Fruit fly (Drosophila melanogaster): ENCODE data around the gene RNaseX25.
A peak's percentile ranks its signal among the peaks of the same experiment; 100 is the strongest.

The RNaseX25 gene

DNA sequence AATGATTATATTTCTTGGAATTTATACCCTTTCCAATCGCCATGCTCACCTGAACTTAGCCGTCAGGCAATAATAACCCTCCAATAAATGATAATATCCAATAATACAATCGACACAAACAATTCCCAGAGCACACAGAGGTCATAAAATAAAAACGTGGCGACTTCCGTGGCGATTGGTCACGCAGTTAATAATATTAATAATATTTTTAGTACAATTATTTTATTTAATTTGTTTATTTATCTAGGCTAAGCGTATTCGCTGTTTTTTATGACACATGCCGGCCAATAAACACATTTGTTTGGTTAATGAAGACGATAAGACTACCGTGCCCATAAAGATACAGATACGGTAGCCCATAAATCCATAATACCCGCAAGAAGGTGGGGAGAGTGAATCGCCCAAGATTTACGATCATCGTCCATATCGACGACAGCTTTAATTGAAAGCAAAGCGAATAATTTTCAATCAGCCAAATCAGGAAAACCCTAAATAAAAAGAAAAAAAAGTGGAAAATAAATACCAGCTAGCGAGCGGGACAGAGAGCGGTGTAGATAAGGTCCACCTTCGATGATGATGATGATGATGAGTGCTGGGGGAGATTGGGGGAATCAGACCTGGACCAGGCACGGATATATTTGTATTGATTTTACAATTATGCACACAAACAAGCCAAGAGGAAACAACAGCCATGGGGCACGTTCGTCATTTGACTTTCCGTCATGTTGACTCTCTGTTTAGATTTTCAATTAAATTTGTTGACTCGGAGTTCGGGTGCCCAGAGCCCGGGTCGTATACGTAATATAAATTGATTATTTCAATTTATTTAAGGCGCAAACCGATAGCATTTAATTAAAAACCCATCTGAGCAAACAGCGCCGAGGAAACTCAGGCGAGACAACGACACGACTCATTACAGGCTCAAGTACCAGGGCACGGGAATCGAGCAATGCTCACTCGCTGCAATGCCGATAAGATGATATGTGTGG is 9.4 kb upstream of the RNaseX25 start (continued):
- TF ChIP-seq ewg (GFP tag; optimal IDR thresholded peaks at IDR 0.05) (no peak), D (optimal IDR thresholded peaks at IDR 0.05) (no peak), D (GFP tag; optimal IDR thresholded peaks at IDR 0.05) (peak; percentile 20), salm (tag; optimal IDR thresholded peaks at IDR 0.05) (peak; percentile 32), fd3F (GFP tag; optimal IDR thresholded peaks at IDR 0.05) (no peak), trh (GFP tag; optimal IDR thresholded peaks at IDR 0.05) (no peak), CG2712 (tag; optimal IDR thresholded peaks at IDR 0.05) (no peak), hth (optimal IDR thresholded peaks at IDR 0.05) (no peak), CG10147 (GFP tag; optimal IDR thresholded peaks at IDR 0.05) (no peak), CG4404 (GFP tag; IDR thresholded peaks at IDR 0.05) (no peak), chm (GFP tag; IDR thresholded peaks at IDR 0.05) (peak; percentile 30; the same call in 1 of the 2 replicates), gsb-n (tag; optimal IDR thresholded peaks at IDR 0.05) (no peak), jumu (GFP tag; optimal IDR thresholded peaks at IDR 0.05) (no peak), BtbVII (GFP tag; optimal IDR thresholded peaks at IDR 0.05) (peak; percentile 23), Atf6 (GFP tag; IDR thresholded peaks at IDR 0.05) (no peak), HLH4C (GFP tag; IDR thresholded peaks at IDR 0.05; ENCODE audit: partially characterized antibody) (no peak), Ravus (GFP tag; IDR thresholded peaks at IDR 0.05) (no peak), CG1792 (GFP tag; optimal IDR thresholded peaks at IDR 0.05) (no peak), Oaz (GFP tag; IDR thresholded peaks at IDR 0.05) (no peak), tio (GFP tag; optimal IDR thresholded peaks at IDR 0.05) (no peak), p53 (GFP tag; optimal IDR thresholded peaks at IDR 0.05) (no peak), CG43689 (GFP tag; IDR thresholded peaks at IDR 0.05) (no peak), dm (GFP tag; optimal IDR thresholded peaks at IDR 0.05) (no peak), CG6272 (GFP tag; IDR thresholded peaks at IDR 0.05) (no peak), CG6791 (GFP tag; IDR thresholded peaks at IDR 0.05; ENCODE audit: partially characterized antibody) (no peak), Sin3A (optimal IDR thresholded peaks at IDR 0.05) (no peak), CG30403 (GFP tag; optimal IDR thresholded peaks at IDR 0.05) (no peak), nmo (GFP tag; optimal IDR thresholded peaks at IDR 0.05) (no peak), HLH54F (GFP tag; optimal IDR thresholded peaks at IDR 0.05) (no peak), CG17612 (GFP tag; IDR thresholded peaks at IDR 0.05) (no peak), D19B (GFP tag; optimal IDR thresholded peaks at IDR 0.05) (no peak), Blimp-1 (GFP tag; optimal IDR thresholded peaks at IDR 0.05) (peak; percentile 30), trem (tag; optimal IDR thresholded peaks at IDR 0.05) (no peak), CG3281 (GFP tag; optimal IDR thresholded peaks at IDR 0.05) (peak; percentile 65), cg (GFP tag; optimal IDR thresholded peaks at IDR 0.05) (no peak), Adf1 (GFP tag; IDR thresholded peaks at IDR 0.05) (no peak), CG12659 (GFP tag; optimal IDR thresholded peaks at IDR 0.05) (no peak), h (optimal IDR thresholded peaks at IDR 0.05) (no peak), chif (GFP tag; optimal IDR thresholded peaks at IDR 0.05) (no peak), psq (GFP tag; optimal IDR thresholded peaks at IDR 0.05) (no peak), CG31365 (tag; optimal IDR thresholded peaks at IDR 0.05) (no peak), Mrtf (GFP tag; IDR thresholded peaks at IDR 0.05) (no peak), CG17359 (tag; optimal IDR thresholded peaks at IDR 0.05) (peak; percentile 1), lmd (GFP tag; IDR thresholded peaks at IDR 0.05) (no peak), mam (GFP tag; optimal IDR thresholded peaks at IDR 0.05) (no peak), Kr (GFP tag; optimal IDR thresholded peaks at IDR 0.05) (no peak), disco-r (GFP tag; optimal IDR thresholded peaks at IDR 0.05) (no peak), odd (GFP tag; optimal IDR thresholded peaks at IDR 0.05) (peak; percentile 20), pan (optimal IDR thresholded peaks at IDR 0.05) (no peak), pan (GFP tag; optimal IDR thresholded peaks at IDR 0.05 in 1 of 2, IDR thresholded peaks at IDR 0.05 in 1 of 2) (no peak), bbx (GFP tag; IDR thresholded peaks at IDR 0.05; ENCODE audit: partially characterized antibody) (no peak)

All from whole organism, embryonic.